Fruit fly (Drosophila melanogaster) whole organism: ENCODE data around the gene CG31910.

Source experiments
- CG8478 ChIP-seq: fragments of >200 bp; optimal IDR thresholded peaks from 2 replicates; lab custom pipeline; 2018; ENCODE audit warnings: inconsistent platforms
- Dll ChIP-seq: fragments of >200 bp; optimal IDR thresholded peaks from 2 replicates; lab custom pipeline; 2017
- EcR ChIP-seq, 2 experiments: fragments of >200 bp; optimal IDR thresholded peaks; 2 replicates each; lab custom pipeline; 2017; ENCODE audit warnings: missing biosample characterization in 2 of 2, missing genetic modification characterization in 2 of 2, missing genetic modification reagents in 2 of 2
- pan ChIP-seq: fragments of >200 bp; optimal IDR thresholded peaks from 2 replicates; lab custom pipeline; 2017
- psq ChIP-seq: fragments of >200 bp; optimal IDR thresholded peaks from 2 replicates; lab custom pipeline; 2017
- usp ChIP-seq: fragments of >200 bp; optimal IDR thresholded peaks from 2 replicates; lab custom pipeline; 2017; ENCODE audit warnings: missing biosample characterization, missing genetic modification characterization, mixed read lengths

DNA sequence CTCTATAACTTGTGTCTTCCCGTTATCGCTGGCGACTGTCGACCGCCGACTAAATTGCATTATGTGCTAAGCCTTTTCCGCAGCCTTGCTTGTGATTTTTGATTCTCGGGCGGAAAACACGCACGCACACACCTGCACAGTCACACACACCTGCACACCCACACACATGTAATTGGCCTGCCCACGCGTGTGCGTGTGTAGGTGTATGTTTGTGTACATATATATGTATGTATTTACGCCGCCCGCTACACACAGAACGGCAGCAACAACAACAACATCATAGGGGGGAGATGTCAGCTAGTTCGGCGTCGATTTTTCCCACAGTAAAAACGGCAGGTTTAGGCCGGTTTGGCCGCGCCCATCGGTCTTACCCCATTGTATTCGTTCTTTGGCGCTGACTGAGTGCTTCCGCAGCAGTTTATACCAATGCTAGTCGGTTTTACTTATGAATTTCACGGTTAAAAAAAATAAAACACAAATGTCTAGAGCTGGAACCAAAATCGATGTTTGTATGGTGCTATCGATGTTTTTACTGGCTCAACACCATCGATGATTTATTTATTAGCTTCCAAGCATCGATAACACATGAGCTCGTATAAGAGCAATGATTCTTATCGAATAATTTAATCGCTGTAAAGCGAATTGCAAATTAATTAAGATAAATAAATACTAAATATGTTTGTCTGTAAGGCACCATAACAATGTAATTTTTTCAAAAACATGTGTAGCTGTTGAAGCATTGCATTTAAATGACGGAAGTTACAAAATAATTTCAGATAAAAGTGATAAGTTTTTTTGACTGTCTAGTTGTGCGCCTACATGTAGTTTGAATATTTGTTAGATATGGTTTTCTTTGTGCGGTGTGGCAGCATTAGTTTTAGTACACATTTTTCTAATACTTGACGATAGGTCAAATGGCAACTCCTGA, 22.3 kb downstream of the CG31910 start, which contains the start of gene homer:
- no peak for TF ChIP-seq EcR (GFP tag; optimal IDR thresholded peaks at IDR 0.05; lab: Kevin White, UChicago)
- TF ChIP-seq pan = no peak
- no peak for TF ChIP-seq usp (GFP tag; lab: Kevin White, UChicago)
- TF ChIP-seq psq (lab: Kevin White, UChicago) = no peak
- peak; percentile 13 for TF ChIP-seq CG8478 (lab: Kevin White, UChicago)
- TF ChIP-seq Dll (lab: Kevin White, UChicago) = no peak
